Fruit fly (Drosophila melanogaster): ENCODE results near the gene tna.

Gene tna

DNA sequence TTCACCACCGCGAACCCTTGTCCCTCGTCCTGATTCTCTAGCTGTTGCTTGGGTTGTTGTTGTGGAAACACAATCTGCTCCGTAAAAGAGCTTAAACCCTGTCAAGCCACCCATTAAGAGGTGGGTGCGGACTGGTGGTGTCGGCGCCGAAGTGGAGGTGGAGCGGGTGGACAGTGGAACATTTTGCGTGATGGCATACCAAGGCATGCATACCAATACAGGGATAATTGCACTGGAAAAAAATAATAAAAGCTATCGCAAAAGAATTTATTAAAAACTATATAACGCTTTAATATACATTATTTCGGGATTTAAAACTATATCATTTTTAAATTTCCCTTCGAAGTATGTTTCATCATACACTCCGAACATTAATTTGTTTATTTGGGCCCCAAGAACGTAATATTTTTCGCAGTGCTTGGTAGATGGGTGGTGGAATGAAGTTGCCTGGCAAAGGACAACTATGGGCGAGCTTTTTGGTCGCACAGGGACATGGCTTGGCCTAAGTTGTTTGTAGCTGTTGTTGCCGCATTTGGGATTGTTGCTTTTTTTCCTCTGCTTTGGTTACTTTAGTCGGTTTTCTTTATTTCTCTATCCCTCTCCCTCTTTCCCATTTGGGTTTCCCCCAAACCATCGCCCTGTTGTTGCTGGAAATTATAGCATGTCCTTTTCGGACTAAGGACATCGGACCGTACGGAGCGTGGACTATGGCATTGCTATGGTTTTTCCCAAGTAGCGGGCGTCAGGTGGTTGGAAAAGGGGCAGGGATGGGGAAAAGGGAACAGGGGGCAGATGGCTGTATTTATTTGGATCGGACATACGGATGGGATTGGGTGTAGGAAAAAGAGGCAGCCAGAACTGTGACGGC lies 12.7 kb upstream of the tna start (continued):
- peak; percentile 7 for TF ChIP-seq pros (GFP tag; optimal IDR thresholded peaks at IDR 0.05)
- 0 out of 2 replicates have a peak, but pooled peaks have one; percentile 46 for TF ChIP-seq Poxn (GFP tag; IDR thresholded peaks at IDR 0.05)
- TF ChIP-seq eyg (GFP tag; optimal IDR thresholded peaks at IDR 0.05): no peak
- TF ChIP-seq stc (GFP tag; IDR thresholded peaks at IDR 0.05): peak; percentile 75
- TF ChIP-seq CG8281 (tag; optimal IDR thresholded peaks at IDR 0.05): peak; percentile 52
- peak; percentile 92 for TF ChIP-seq dmrt99B (tag; optimal IDR thresholded peaks at IDR 0.05)
- TF ChIP-seq tin (GFP tag; optimal IDR thresholded peaks at IDR 0.05): peak; percentile 62
- TF ChIP-seq CG14050 (GFP tag; IDR thresholded peaks at IDR 0.05): peak; percentile 63
- TF ChIP-seq CG4617 (GFP tag; optimal IDR thresholded peaks at IDR 0.05; ENCODE audit: borderline replicate concordance): peak; percentile 11
- TF ChIP-seq CG8944 (GFP tag; optimal IDR thresholded peaks at IDR 0.05): no peak
- TF ChIP-seq E2f2 (GFP tag; IDR thresholded peaks at IDR 0.05): peak; percentile 52; the same call in 1 of the 2 replicates
- peak; percentile 37; the same call in 1 of the 2 replicates for TF ChIP-seq CG43689 (GFP tag; IDR thresholded peaks at IDR 0.05)
- TF ChIP-seq CG9609 (GFP tag; optimal IDR thresholded peaks at IDR 0.05): no peak
- peak; percentile 46 for TF ChIP-seq CG9437 (GFP tag; optimal IDR thresholded peaks at IDR 0.05)
- TF ChIP-seq sug (tag; optimal IDR thresholded peaks at IDR 0.05): peak; percentile 71
- peak; percentile 39 for TF ChIP-seq run (tag; optimal IDR thresholded peaks at IDR 0.05)
- TF ChIP-seq CG9817 (tag; optimal IDR thresholded peaks at IDR 0.05): peak; percentile 76
- TF ChIP-seq Deaf1 (tag; optimal IDR thresholded peaks at IDR 0.05): peak; percentile 60
- TF ChIP-seq CG2116 (GFP tag; optimal IDR thresholded peaks at IDR 0.05): peak; percentile 22
- TF ChIP-seq CG8290 (GFP tag; optimal IDR thresholded peaks at IDR 0.05): no peak
- TF ChIP-seq CG8290 (tag; optimal IDR thresholded peaks at IDR 0.05): peak in 1 of 2 experiments; percentile 20
- TF ChIP-seq Hey (tag; optimal IDR thresholded peaks at IDR 0.05): no peak
- TF ChIP-seq CG4707 (GFP tag; optimal IDR thresholded peaks at IDR 0.05): no peak
- TF ChIP-seq Pdp1 (GFP tag; optimal IDR thresholded peaks at IDR 0.05): peak; percentile 45 to 49
- TF ChIP-seq cad (GFP tag; optimal IDR thresholded peaks at IDR 0.05): no peak
- peak; percentile 49 for TF ChIP-seq CG4820 (GFP tag; optimal IDR thresholded peaks at IDR 0.05)
- peak; percentile 67 for TF ChIP-seq CG6813 (GFP tag; optimal IDR thresholded peaks at IDR 0.05)
- TF ChIP-seq CG31224 (GFP tag; IDR thresholded peaks at IDR 0.05): peak; percentile 68
- TF ChIP-seq Fer3 (tag; optimal IDR thresholded peaks at IDR 0.05): peak; percentile 77
- peak; percentile 86 for TF ChIP-seq CG2120 (GFP tag; optimal IDR thresholded peaks at IDR 0.05)
- TF ChIP-seq B-H1 (GFP tag; IDR thresholded peaks at IDR 0.05): peak; percentile 70
- peak; percentile 36 for TF ChIP-seq Side (GFP tag; optimal IDR thresholded peaks at IDR 0.05)
- TF ChIP-seq CG7839 (tag; optimal IDR thresholded peaks at IDR 0.05): peak; percentile 88
- TF ChIP-seq E2f1 (GFP tag; IDR thresholded peaks at IDR 0.05): peak; percentile 68
- peak; percentile 21 for TF ChIP-seq zfh2 (GFP tag; optimal IDR thresholded peaks at IDR 0.05)
- no peak for TF ChIP-seq nerfin-2 (GFP tag; IDR thresholded peaks at IDR 0.05; ENCODE audit: partially characterized antibody)
- peak; percentile 44 for TF ChIP-seq pnt (GFP tag; optimal IDR thresholded peaks at IDR 0.05)
- 0 out of 3 replicates have a peak, but pooled peaks have one; percentile 40 for TF ChIP-seq so (GFP tag; IDR thresholded peaks at IDR 0.05)
- no peak for TF ChIP-seq D (optimal IDR thresholded peaks at IDR 0.05)
- peak; percentile 73 for TF ChIP-seq D (GFP tag; optimal IDR thresholded peaks at IDR 0.05)
- TF ChIP-seq CG17361 (GFP tag; IDR thresholded peaks at IDR 0.05): peak; percentile 65
- peak; percentile 65 for TF ChIP-seq H2.0 (GFP tag; IDR thresholded peaks at IDR 0.05)
- peak; percentile 69 for TF ChIP-seq CG1603 (tag; optimal IDR thresholded peaks at IDR 0.05)
- TF ChIP-seq CG11696 (GFP tag; IDR thresholded peaks at IDR 0.05): peak; percentile 48; the same call in 1 of the 2 replicates
- no peak for TF ChIP-seq fru (optimal IDR thresholded peaks at IDR 0.05)
- TF ChIP-seq slp2 (GFP tag; optimal IDR thresholded peaks at IDR 0.05): peak; percentile 30
- TF ChIP-seq CG16863 (GFP tag; optimal IDR thresholded peaks at IDR 0.05): peak; percentile 27
- peak; percentile 36 for TF ChIP-seq grn (GFP tag; optimal IDR thresholded peaks at IDR 0.05)
- TF ChIP-seq Awh (GFP tag; IDR thresholded peaks at IDR 0.05): peak; percentile 64; the same call in 1 of the 2 replicates
- TF ChIP-seq CG6254 (GFP tag; optimal IDR thresholded peaks at IDR 0.05): peak; percentile 58

Data from whole organism, embryonic.